Worm (Caenorhabditis elegans) whole organism, L1 larva: ENCODE measurements around the gene F18E9.8.

Source experiments
- C04F5.9 ChIP-seq: sonication (generic microtip); optimal IDR thresholded peaks from 2 replicates; lab custom pipeline; 2016; ENCODE audit warnings: missing genetic modification characterization, missing compliant biosample characterization
- C34B4.2 ChIP-seq: sonication (generic microtip); optimal IDR thresholded peaks from 2 replicates; lab custom pipeline; 2017; ENCODE audit warnings: mild to moderate bottlenecking, missing genetic modification characterization, missing compliant biosample characterization
- aha-1 ChIP-seq: fragments of 150-350 bp; optimal IDR thresholded peaks from 2 replicates; lab custom pipeline; 2014; ENCODE audit warnings: missing biosample characterization, missing genetic modification characterization
- alr-1 ChIP-seq: fragments of 200-800 bp; sonication (Bioruptor generic); optimal IDR thresholded peaks from 2 replicates; lab custom pipeline; 2018; ENCODE audit warnings: borderline replicate concordance, mild to moderate bottlenecking, missing genetic modification characterization, missing compliant biosample characterization
- aly-2 ChIP-seq: fragments of 150-350 bp; optimal IDR thresholded peaks from 2 replicates; lab custom pipeline; 2014; ENCODE audit warnings: missing biosample characterization, missing genetic modification characterization
- ama-1 ChIP-seq: fragments of 150-350 bp; optimal IDR thresholded peaks from 2 replicates; lab custom pipeline; 2014
- ceh-8 ChIP-seq: fragments of 200-800 bp; sonication (Bioruptor generic); optimal IDR thresholded peaks from 2 replicates; lab custom pipeline; 2018; ENCODE audit warnings: mild to moderate bottlenecking, missing genetic modification characterization, moderate library complexity, missing compliant biosample characterization
- ceh-82 ChIP-seq, 3 experiments: fragments of 150-350 bp in 1 of 3; sonication (generic microtip) in 2 of 3; optimal IDR thresholded peaks; 2 replicates each; lab custom pipeline; 2014 to 2017; ENCODE audit warnings: missing biosample characterization in 3 of 3, missing genetic modification characterization in 3 of 3
- ceh-88 ChIP-seq: fragments of 200-800 bp; sonication (Bioruptor generic); IDR thresholded peaks from 2 replicates; pipeline ENCODE4 v1.3.6; 2022; ENCODE audit warnings: missing genetic modification characterization, missing compliant biosample characterization
- ceh-90 ChIP-seq: sonication (generic microtip); optimal IDR thresholded peaks from 2 replicates; lab custom pipeline; 2016; ENCODE audit warnings: missing genetic modification characterization, missing compliant biosample characterization
- ces-1 ChIP-seq: fragments of 150-350 bp; optimal IDR thresholded peaks from 2 replicates; lab custom pipeline; 2014; ENCODE audit warnings: missing biosample characterization, missing genetic modification reagents, missing genetic modification characterization
- dpl-1 ChIP-seq, 3 experiments: fragments of 150-350 bp in 2 of 3; sonication (generic microtip) in 1 of 3; optimal IDR thresholded peaks; 2 replicates each; lab custom pipeline; 2014 to 2017; ENCODE audit warnings: missing biosample characterization in 3 of 3, missing genetic modification characterization in 3 of 3, missing genetic modification reagents in 3 of 3
- efl-3 ChIP-seq: fragments of 200-800 bp; sonication (Bioruptor generic); optimal IDR thresholded peaks from 2 replicates; lab custom pipeline; 2018; ENCODE audit warnings: mild to moderate bottlenecking, missing genetic modification characterization, missing compliant biosample characterization
- egl-13 ChIP-seq: sonication (generic microtip); optimal IDR thresholded peaks from 2 replicates; lab custom pipeline; 2016; ENCODE audit warnings: missing genotype, missing genetic modification reagents, missing genetic modification characterization, missing compliant biosample characterization
- elt-2 ChIP-seq: sonication (generic microtip); optimal IDR thresholded peaks from 2 replicates; lab custom pipeline; 2016; ENCODE audit warnings: missing genetic modification characterization, mild to moderate bottlenecking, inconsistent platforms, missing compliant biosample characterization, missing genetic modification reagents
- ets-5 ChIP-seq: fragments of 200-800 bp; sonication (Bioruptor generic); IDR thresholded peaks from 2 replicates; pipeline ENCODE4 v1.3.6; 2022; ENCODE audit warnings: missing genetic modification characterization, missing compliant biosample characterization
- fos-1 ChIP-seq: fragments of 150-350 bp; optimal IDR thresholded peaks from 2 replicates; lab custom pipeline; 2014; ENCODE audit warnings: missing biosample characterization, missing genetic modification characterization
- irx-1 ChIP-seq: sonication (generic microtip); optimal IDR thresholded peaks from 2 replicates; lab custom pipeline; 2016; ENCODE audit warnings: missing genetic modification characterization, missing compliant biosample characterization
- lin-13 ChIP-seq: fragments of 150-350 bp; optimal IDR thresholded peaks from 2 replicates; lab custom pipeline; 2014; ENCODE audit warnings: missing biosample characterization, missing genetic modification reagents, missing genetic modification characterization
- lin-15B ChIP-seq: fragments of 150-350 bp; sonication (generic microtip); optimal IDR thresholded peaks from 3 replicates; lab custom pipeline; 2014; ENCODE audit warnings: missing biosample characterization, missing genetic modification characterization
- lin-39 ChIP-seq: fragments of 150-350 bp; optimal IDR thresholded peaks from 2 replicates; lab custom pipeline; 2014; ENCODE audit warnings: missing biosample characterization, missing genetic modification reagents, missing genetic modification characterization
- lir-3 ChIP-seq: sonication (generic microtip); optimal IDR thresholded peaks from 2 replicates; lab custom pipeline; 2016; ENCODE audit warnings: mild to moderate bottlenecking, missing genetic modification characterization, moderate library complexity, missing compliant biosample characterization; ENCODE audit not compliant: poor library complexity
- mab-9 ChIP-seq: fragments of 200-800 bp; sonication (Bioruptor generic); IDR thresholded peaks from 2 replicates; pipeline ENCODE4 v1.3.6; 2022; ENCODE audit warnings: missing genetic modification reagents, missing genetic modification characterization, missing compliant biosample characterization
- mdl-1 ChIP-seq, 2 experiments: fragments of 150-350 bp; optimal IDR thresholded peaks; 2 replicates each; lab custom pipeline; 2014 to 2017; ENCODE audit warnings: missing biosample characterization in 2 of 2, missing genetic modification characterization in 2 of 2, inconsistent platforms in 1 of 2
- mef-2 ChIP-seq: fragments of 150-350 bp; optimal IDR thresholded peaks from 2 replicates; lab custom pipeline; 2014; ENCODE audit warnings: missing biosample characterization, missing genetic modification characterization
- mep-1 ChIP-seq: fragments of 150-350 bp; optimal IDR thresholded peaks from 2 replicates; lab custom pipeline; 2014; ENCODE audit warnings: missing biosample characterization, missing genetic modification characterization
- nhr-11 ChIP-seq: fragments of 150-350 bp; optimal IDR thresholded peaks from 2 replicates; lab custom pipeline; 2014; ENCODE audit warnings: missing biosample characterization, missing genetic modification characterization
- nhr-12 ChIP-seq: sonication (generic microtip); optimal IDR thresholded peaks from 2 replicates; lab custom pipeline; 2017; ENCODE audit warnings: missing biosample characterization, missing genetic modification characterization
- nhr-19 ChIP-seq: fragments of 200-800 bp; sonication (Bioruptor generic); conservative IDR thresholded peaks from 2 replicates; pipeline ENCODE4 v1.3.6; 2022; ENCODE audit warnings: missing genetic modification characterization, missing compliant biosample characterization
- nhr-20 ChIP-seq: sonication (generic microtip); optimal IDR thresholded peaks from 2 replicates; lab custom pipeline; 2016; ENCODE audit warnings: mild to moderate bottlenecking, missing genetic modification characterization, missing compliant biosample characterization
- nhr-47 ChIP-seq: sonication (generic microtip); optimal IDR thresholded peaks from 2 replicates; lab custom pipeline; 2016; ENCODE audit warnings: mild to moderate bottlenecking, missing genetic modification characterization, moderate library complexity, missing compliant biosample characterization
- nhr-71 ChIP-seq: sonication (generic microtip); optimal IDR thresholded peaks from 2 replicates; lab custom pipeline; 2016; ENCODE audit warnings: mild to moderate bottlenecking, missing genetic modification characterization, moderate library complexity, missing compliant biosample characterization
- nhr-84 ChIP-seq: sonication (generic microtip); optimal IDR thresholded peaks from 2 replicates; lab custom pipeline; 2017; ENCODE audit warnings: missing biosample characterization, missing genetic modification characterization
- nhr-85 ChIP-seq: sonication (generic microtip); peaks from one replicate; lab custom pipeline; 2016; ENCODE audit warnings: missing genetic modification characterization, inconsistent platforms, missing compliant biosample characterization
- nhr-90 ChIP-seq: sonication (generic microtip); optimal IDR thresholded peaks from 2 replicates; lab custom pipeline; 2016; ENCODE audit warnings: mild to moderate bottlenecking, missing genetic modification characterization, missing compliant biosample characterization; ENCODE audit not compliant: poor library complexity
- pax-3 ChIP-seq: fragments of 200-800 bp; sonication (Bioruptor generic); optimal IDR thresholded peaks from 2 replicates; lab custom pipeline; 2018; ENCODE audit warnings: mild to moderate bottlenecking, missing genetic modification characterization, moderate library complexity, missing compliant biosample characterization
- pqm-1 ChIP-seq: sonication (generic microtip); optimal IDR thresholded peaks from 3 replicates; lab custom pipeline; 2017; ENCODE audit warnings: missing biosample characterization, missing genetic modification characterization
- rnt-1 ChIP-seq: sonication (generic microtip); optimal IDR thresholded peaks from 2 replicates; lab custom pipeline; 2016; ENCODE audit warnings: mild to moderate bottlenecking, missing genetic modification characterization, moderate library complexity, missing compliant biosample characterization
- skn-1 ChIP-seq: fragments of 150-350 bp; optimal IDR thresholded peaks from 2 replicates; lab custom pipeline; 2014; ENCODE audit warnings: missing biosample characterization, missing genetic modification characterization
- snpc-4 ChIP-seq: fragments of 150-350 bp; optimal IDR thresholded peaks from 2 replicates; lab custom pipeline; 2014; ENCODE audit warnings: missing biosample characterization, missing genetic modification characterization
- snu-23 ChIP-seq: sonication (generic microtip); optimal IDR thresholded peaks from 2 replicates; lab custom pipeline; 2016; ENCODE audit warnings: missing genetic modification characterization, missing compliant biosample characterization
- sptf-1 ChIP-seq: fragments of 150-350 bp; optimal IDR thresholded peaks from 2 replicates; lab custom pipeline; 2014; ENCODE audit warnings: missing biosample characterization, missing genetic modification characterization
- sup-37 ChIP-seq: fragments of 200-800 bp; sonication (Bioruptor generic); optimal IDR thresholded peaks from 2 replicates; lab custom pipeline; 2018; ENCODE audit warnings: mild to moderate bottlenecking, missing genetic modification characterization, missing compliant biosample characterization
- unc-130 ChIP-seq: fragments of 150-350 bp; optimal IDR thresholded peaks from 2 replicates; lab custom pipeline; 2017; ENCODE audit warnings: missing biosample characterization, missing genetic modification characterization, inconsistent platforms
- unc-30 ChIP-seq: sonication (generic microtip); optimal IDR thresholded peaks from 2 replicates; lab custom pipeline; 2017; ENCODE audit warnings: missing biosample characterization, missing genetic modification characterization
- unc-62 ChIP-seq: fragments of 150-350 bp; optimal IDR thresholded peaks from 2 replicates; lab custom pipeline; 2014; ENCODE audit warnings: missing biosample characterization, missing genetic modification reagents, missing genetic modification characterization
- xbp-1 ChIP-seq: sonication (generic microtip); optimal IDR thresholded peaks from 2 replicates; lab custom pipeline; 2016; ENCODE audit warnings: missing genetic modification characterization, missing compliant biosample characterization
- zag-1 ChIP-seq: fragments of 150-350 bp; optimal IDR thresholded peaks from 2 replicates; lab custom pipeline; 2014; ENCODE audit warnings: missing biosample characterization, missing genetic modification characterization
- ztf-11 ChIP-seq, 2 experiments: sonication (generic microtip); optimal IDR thresholded peaks; 2 replicates each; lab custom pipeline; 2016 to 2017; ENCODE audit warnings: missing genetic modification characterization in 2 of 2, missing biosample characterization in 1 of 2, missing compliant biosample characterization in 1 of 2
- ztf-4 ChIP-seq: fragments of 150-350 bp; optimal IDR thresholded peaks from 2 replicates; lab custom pipeline; 2014; ENCODE audit warnings: missing biosample characterization, missing genetic modification characterization

The F18E9.8 gene

ce11 chrX:8551687-8552327 lies 29.5 kb downstream of the F18E9.8 start, which contains the start of gene dhhc-14 (continued):
- no peak for TF ChIP-seq lir-3
- TF ChIP-seq nhr-20 (tag; lab: Kevin White, UChicago): peak; percentile 16
- TF ChIP-seq mep-1 (tag; lab: Kevin White, UChicago): peak; percentile 44
- no peak for TF ChIP-seq zag-1 (tag; lab: Kevin White, UChicago)
- TF ChIP-seq ztf-4 (tag; lab: Kevin White, UChicago): no peak
- TF ChIP-seq nhr-19 (GFP tag; lab: Robert Waterston, UW): peak; percentile 33; the same call in 1 of the 2 replicates
- TF ChIP-seq rnt-1 (tag; lab: Kevin White, UChicago): peak; percentile 59

ce11 chrX:8550099-8550498 lies 31.2 kb downstream of the F18E9.8 start:
- TF ChIP-seq pqm-1 (tag; lab: Kevin White, UChicago) (no peak), sptf-1 (no peak), irx-1 (tag; lab: Kevin White, UChicago) (no peak), rnt-1 (tag; lab: Kevin White, UChicago) (peak; percentile 53), C04F5.9 (tag; lab: Kevin White, UChicago) (no peak), nhr-90 (tag; lab: Kevin White, UChicago) (peak; percentile 58), mdl-1 (tag; optimal IDR thresholded peaks at IDR 0.05; lab: Kevin White, UChicago) (peak in 1 of 2 experiments; percentile 85), nhr-20 (tag; lab: Kevin White, UChicago) (peak; percentile 89), pax-3 (tag; lab: Kevin White, UChicago) (no peak), nhr-12 (tag; lab: Kevin White, UChicago) (no peak), dpl-1 (GFP tag; optimal IDR thresholded peaks at IDR 0.05; lab: Kevin White, UChicago) (peak in 2 of 3 experiments; percentile 7 to 40), snu-23 (GFP tag; lab: Kevin White, UChicago) (peak; percentile 79), nhr-47 (tag; lab: Kevin White, UChicago) (peak; percentile 56), ztf-11 (tag; optimal IDR thresholded peaks at IDR 0.05; lab: Kevin White, UChicago) (no peak), ets-5 (GFP tag; lab: Robert Waterston, UW) (no peak), xbp-1 (tag; lab: Kevin White, UChicago) (peak; percentile 63), mab-9 (GFP tag; lab: Robert Waterston, UW) (no peak), aly-2 (no peak), aha-1 (tag; lab: Kevin White, UChicago) (no peak), alr-1 (tag; lab: Kevin White, UChicago) (no peak), ceh-82 (tag; optimal IDR thresholded peaks at IDR 0.05; lab: Kevin White, UChicago) (peak in 2 of 3 experiments; percentile 14 to 45), unc-130 (tag; lab: Kevin White, UChicago) (no peak), ztf-4 (tag; lab: Kevin White, UChicago) (no peak), lin-13 (GFP tag; lab: Kevin White, UChicago) (peak; percentile 19), sup-37 (no peak), ama-1 (lab: Kevin White, UChicago) (no peak), efl-3 (no peak), ceh-90 (tag; lab: Kevin White, UChicago) (no peak), snpc-4 (tag; lab: Kevin White, UChicago) (no peak), nhr-85 (tag; lab: Kevin White, UChicago) (peak; percentile 96), unc-62 (GFP tag; lab: Kevin White, UChicago) (no peak), nhr-11 (no peak), lin-39 (tag; lab: Kevin White, UChicago) (no peak), skn-1 (tag; lab: Kevin White, UChicago) (no peak), ceh-88 (GFP tag; lab: Robert Waterston, UW) (no peak), elt-2 (peak; percentile 32), lin-15B (tag; lab: Kevin White, UChicago) (no peak), nhr-84 (no peak), egl-13 (tag; lab: Kevin White, UChicago) (no peak), ceh-8 (GFP tag; lab: Kevin White, UChicago) (no peak), unc-30 (tag; lab: Kevin White, UChicago) (no peak), C34B4.2 (tag; lab: Kevin White, UChicago) (no peak), mef-2 (tag; lab: Kevin White, UChicago) (no peak), nhr-19 (GFP tag; lab: Robert Waterston, UW) (peak; percentile 56), nhr-71 (peak; percentile 79), fos-1 (tag; lab: Kevin White, UChicago) (peak; percentile 27), zag-1 (tag; lab: Kevin White, UChicago) (no peak), ces-1 (GFP tag; lab: Kevin White, UChicago) (no peak)
